Worm (Caenorhabditis elegans) whole organism, midembryonic: Measurements from ENCODE around the gene fbxc-54.

Experiments used
- cog-1 ChIP-seq: sonication (generic microtip); optimal IDR thresholded peaks from 2 replicates; lab custom pipeline; 2016; ENCODE audit warnings: missing genetic modification characterization, missing compliant biosample characterization
- flt-1 ChIP-seq: fragments of 200-800 bp; sonication (Bioruptor generic); IDR thresholded peaks from 2 replicates; pipeline ENCODE4 v1.3.6; 2022; ENCODE audit warnings: missing genetic modification characterization, missing compliant biosample characterization
- klf-2 ChIP-seq: fragments of 200-800 bp; sonication (Bioruptor generic); conservative IDR thresholded peaks from 2 replicates; pipeline ENCODE4 v1.3.6; 2022; ENCODE audit warnings: missing genetic modification reagents, missing genetic modification characterization, missing compliant biosample characterization
- ref-1 ChIP-seq: fragments of 200-800 bp; sonication (Bioruptor generic); conservative IDR thresholded peaks from 2 replicates; pipeline ENCODE4 v1.3.6; 2022; ENCODE audit warnings: missing genetic modification reagents, missing genetic modification characterization, missing compliant biosample characterization
- ztf-23 ChIP-seq: fragments of 200-800 bp; sonication (Bioruptor generic); IDR thresholded peaks from 2 replicates; pipeline ENCODE4 v1.3.6; 2022; ENCODE audit warnings: missing genetic modification reagents, missing genetic modification characterization, missing compliant biosample characterization

- TF ChIP-seq cog-1 (tag; lab: Kevin White, UChicago) (no peak), ref-1 (GFP tag; lab: Robert Waterston, UW) (no peak), ztf-23 (GFP tag; lab: Robert Waterston, UW) (no peak), flt-1 (GFP tag; lab: Robert Waterston, UW) (no peak), klf-2 (no peak)
These were observed 12.1 kb downstream of the fbxc-54 start, which contains the start of gene nfyc-1 for ce11 chrII:43640-44039.
